Fruit fly (Drosophila melanogaster): Measurements from ENCODE around the gene B9d2.

Gene B9d2

dm6 chr2L:6088371-6089365 is 41.8 kb downstream of the B9d2 start (continued):
- no peak for TF ChIP-seq CG11456 (GFP tag; IDR thresholded peaks at IDR 0.05)
- TF ChIP-seq Dref (GFP tag; IDR thresholded peaks at IDR 0.05), result no peak
- TF ChIP-seq CG9215 (GFP tag; IDR thresholded peaks at IDR 0.05), result no peak
- TF ChIP-seq CG10462 (GFP tag; optimal IDR thresholded peaks at IDR 0.05), result no peak
- TF ChIP-seq CG42726 (GFP tag; IDR thresholded peaks at IDR 0.05; ENCODE audit: partially characterized antibody), result peak; percentile 100
- peak; percentile 24 for TF ChIP-seq bcd (GFP tag; optimal IDR thresholded peaks at IDR 0.05)
- 0 out of 2 replicates have a peak, but pooled peaks have one; percentile 38 for TF ChIP-seq unc-4 (GFP tag; IDR thresholded peaks at IDR 0.05; ENCODE audit: partially characterized antibody)
- peak; percentile 99 for TF ChIP-seq Adf1 (GFP tag; IDR thresholded peaks at IDR 0.05)
- TF ChIP-seq Dad (GFP tag; optimal IDR thresholded peaks at IDR 0.05), result no peak
- TF ChIP-seq CG32532 (GFP tag; IDR thresholded peaks at IDR 0.05), result peak; percentile 41; the same call in 1 of the 2 replicates
- no peak for TF ChIP-seq CG4854 (GFP tag; optimal IDR thresholded peaks at IDR 0.05)
- peak; percentile 19 for TF ChIP-seq Asciz (GFP tag; optimal IDR thresholded peaks at IDR 0.05)
- peak; percentile 22 for TF ChIP-seq CG10431 (GFP tag; optimal IDR thresholded peaks at IDR 0.05)
- no peak for TF ChIP-seq CG10147 (GFP tag; optimal IDR thresholded peaks at IDR 0.05)
- TF ChIP-seq eve (GFP tag; optimal IDR thresholded peaks at IDR 0.05), result no peak
- TF ChIP-seq ato (GFP tag; IDR thresholded peaks at IDR 0.05; ENCODE audit: partially characterized antibody), result peak; percentile 47; the same call in 1 of the 2 replicates
- TF ChIP-seq Ada2b (GFP tag; IDR thresholded peaks at IDR 0.05), result 0 out of 2 replicates have a peak, but pooled peaks have one; percentile 26
- peak; percentile 84 for TF ChIP-seq D (optimal IDR thresholded peaks at IDR 0.05)
- peak; percentile 31 for TF ChIP-seq D (GFP tag; optimal IDR thresholded peaks at IDR 0.05)
- TF ChIP-seq Lpt (GFP tag; optimal IDR thresholded peaks at IDR 0.05), result no peak
- no peak for TF ChIP-seq CG11093 (GFP tag; IDR thresholded peaks at IDR 0.05)
- TF ChIP-seq dmrt11E (tag; optimal IDR thresholded peaks at IDR 0.05), result no peak
- peak; percentile 52 for TF ChIP-seq chn (GFP tag; optimal IDR thresholded peaks at IDR 0.05)
- peak; percentile 57 for TF ChIP-seq ara (GFP tag; IDR thresholded peaks at IDR 0.05)
- TF ChIP-seq scrt (GFP tag; optimal IDR thresholded peaks at IDR 0.05), result peak; percentile 64
- TF ChIP-seq Oli (tag; optimal IDR thresholded peaks at IDR 0.05), result no peak

DNA sequence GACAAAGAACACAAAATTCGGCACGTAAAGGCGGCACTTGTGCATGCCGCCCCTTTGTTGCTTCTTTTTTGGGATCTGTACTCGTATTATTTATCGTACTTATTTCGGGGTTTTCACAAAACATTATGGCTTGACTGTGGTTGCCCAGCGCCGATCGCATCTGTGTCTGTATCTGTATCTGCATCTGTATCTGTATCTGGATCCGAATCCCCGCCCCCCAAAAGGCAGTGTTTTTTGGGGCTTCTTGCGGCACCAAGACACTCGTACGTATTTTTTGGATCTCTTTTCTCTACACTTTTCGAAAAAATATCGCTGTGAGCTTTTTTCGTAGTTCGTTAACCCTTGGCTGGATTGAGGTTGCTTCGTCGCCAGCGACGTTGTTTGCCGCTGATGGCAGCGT is 42.8 kb downstream of the B9d2 start:
- TF ChIP-seq hkb (optimal IDR thresholded peaks at IDR 0.05) (peak; percentile 4), hkb (GFP tag; IDR thresholded peaks at IDR 0.05) (no peak), CG9727 (GFP tag; optimal IDR thresholded peaks at IDR 0.05) (no peak), CG4282 (GFP tag; optimal IDR thresholded peaks at IDR 0.05) (no peak), Mad (GFP tag; optimal IDR thresholded peaks at IDR 0.05) (no peak), CG7745 (tag; optimal IDR thresholded peaks at IDR 0.05) (no peak), ci (GFP tag; IDR thresholded peaks at IDR 0.05) (no peak), ara (GFP tag; IDR thresholded peaks at IDR 0.05) (no peak), grn (GFP tag; optimal IDR thresholded peaks at IDR 0.05) (peak; percentile 44), Hr78 (GFP tag; optimal IDR thresholded peaks at IDR 0.05) (no peak), CG9437 (GFP tag; optimal IDR thresholded peaks at IDR 0.05) (no peak), inv (GFP tag; IDR thresholded peaks at IDR 0.05; ENCODE audit: partially characterized antibody) (no peak)

DNA sequence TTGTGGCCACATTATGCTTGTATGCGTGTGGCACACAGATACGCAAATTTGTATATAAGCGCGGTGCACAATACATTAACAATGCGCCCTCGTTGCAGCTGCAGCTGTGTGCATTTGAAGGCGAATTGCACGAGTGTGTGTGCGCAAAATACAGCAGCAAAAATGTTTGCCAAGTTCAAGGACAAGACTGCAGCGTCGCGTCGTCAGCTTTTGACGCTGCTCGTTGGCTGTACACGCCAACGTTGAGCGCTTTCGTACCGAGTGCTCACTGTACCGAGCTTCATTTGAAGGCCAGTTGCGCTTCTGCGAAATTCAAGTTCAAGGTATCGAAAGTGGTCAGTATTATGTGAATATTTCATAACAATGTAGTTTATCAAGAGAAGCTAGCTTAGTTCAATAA is 43.7 kb downstream of the B9d2 start:
- no peak for TF ChIP-seq CG7786 (GFP tag; optimal IDR thresholded peaks at IDR 0.05)
- TF ChIP-seq gsb (GFP tag; IDR thresholded peaks at IDR 0.05), result no peak
- no peak for TF ChIP-seq Neu2 (GFP tag; optimal IDR thresholded peaks at IDR 0.05; ENCODE audit: borderline replicate concordance)
- no peak for TF ChIP-seq abd-A (tag; optimal IDR thresholded peaks at IDR 0.05)
- no peak for TF ChIP-seq Aef1 (GFP tag; IDR thresholded peaks at IDR 0.05)
- no peak for TF ChIP-seq Ptx1 (GFP tag; IDR thresholded peaks at IDR 0.05)
- no peak for TF ChIP-seq CG8924 (tag; optimal IDR thresholded peaks at IDR 0.05)
- no peak for TF ChIP-seq vvl (GFP tag; IDR thresholded peaks at IDR 0.05)
- TF ChIP-seq E2f2 (GFP tag; IDR thresholded peaks at IDR 0.05), result no peak
- TF ChIP-seq ranshi (GFP tag; IDR thresholded peaks at IDR 0.05), result no peak
- no peak for TF ChIP-seq nmo (GFP tag; optimal IDR thresholded peaks at IDR 0.05)
- TF ChIP-seq CG3995 (GFP tag; optimal IDR thresholded peaks at IDR 0.05), result no peak
- no peak for TF ChIP-seq Xbp1 (GFP tag; optimal IDR thresholded peaks at IDR 0.05)

All from whole organism, embryonic.